Worm (Caenorhabditis elegans) whole organism, L4/young adult: ENCODE data around the gene F01G10.9.

Experiments used
- W03F9.2 ChIP-seq: fragments of 150-350 bp; optimal IDR thresholded peaks from 2 replicates; lab custom pipeline; 2014; ENCODE audit warnings: missing biosample characterization, missing genetic modification characterization
- dao-5 ChIP-seq: sonication (generic microtip); optimal IDR thresholded peaks from 2 replicates; lab custom pipeline; 2016; ENCODE audit warnings: missing genotype, missing genetic modification characterization, moderate library complexity, missing compliant biosample characterization
- him-1 ChIP-seq: sonication (generic microtip); optimal IDR thresholded peaks from 2 replicates; lab custom pipeline; 2016; ENCODE audit warnings: missing genotype, missing genetic modification reagents, missing genetic modification characterization, missing compliant biosample characterization

ce11 chrIV:10222122-10222589, 37.3 kb downstream of the F01G10.9 start, which contains the start of gene C24F3.2:
- TF ChIP-seq dao-5 (tag; lab: Kevin White, UChicago): no peak
- TF ChIP-seq him-1: peak; percentile 7
- no peak for TF ChIP-seq W03F9.2 (tag; lab: Kevin White, UChicago)
